Worm (Caenorhabditis elegans) whole organism, L3 larva: Measurements from ENCODE around the gene C30E1.4.

ENCODE experiments used
- ama-1 ChIP-seq: fragments of 150-350 bp; optimal IDR thresholded peaks from 2 replicates; lab custom pipeline; 2018
- ceh-82 ChIP-seq: fragments of 150-350 bp; optimal IDR thresholded peaks from 2 replicates; lab custom pipeline; 2014; ENCODE audit warnings: missing biosample characterization, missing genetic modification characterization
- elt-2 ChIP-seq: sonication (generic microtip); optimal IDR thresholded peaks from 2 replicates; lab custom pipeline; 2016; ENCODE audit warnings: missing genetic modification reagents, mild to moderate bottlenecking, missing genetic modification characterization, missing compliant biosample characterization
- lin-39 ChIP-seq: fragments of 150-350 bp; optimal IDR thresholded peaks from 2 replicates; lab custom pipeline; 2018; ENCODE audit warnings: missing biosample characterization, missing genetic modification reagents, missing genetic modification characterization
- mdl-1 ChIP-seq: fragments of 150-350 bp; optimal IDR thresholded peaks from 2 replicates; lab custom pipeline; 2014; ENCODE audit warnings: missing biosample characterization, missing genetic modification characterization
- nhr-12 ChIP-seq: fragments of 150-350 bp; optimal IDR thresholded peaks from 2 replicates; lab custom pipeline; 2014; ENCODE audit warnings: missing biosample characterization, missing genetic modification characterization
- nhr-237 ChIP-seq: fragments of 150-350 bp; optimal IDR thresholded peaks from 2 replicates; lab custom pipeline; 2014; ENCODE audit warnings: missing biosample characterization, missing genetic modification characterization
- pqm-1 ChIP-seq: fragments of 150-350 bp; optimal IDR thresholded peaks from 2 replicates; lab custom pipeline; 2017; ENCODE audit warnings: missing biosample characterization, missing genetic modification characterization, inconsistent platforms
- unc-39 ChIP-seq: sonication (generic microtip); optimal IDR thresholded peaks from 4 replicates; lab custom pipeline; 2017; ENCODE audit warnings: missing biosample characterization, missing genetic modification characterization
- ztf-11 ChIP-seq: fragments of 150-350 bp; optimal IDR thresholded peaks from 2 replicates; lab custom pipeline; 2014; ENCODE audit warnings: missing biosample characterization, missing genetic modification characterization

ce11 chrX:16884075-16884474, 39.7 kb upstream of the C30E1.4 start:
- TF ChIP-seq elt-2 (tag; lab: Kevin White, UChicago) (no peak), mdl-1 (tag; lab: Kevin White, UChicago) (no peak), ztf-11 (tag; lab: Kevin White, UChicago) (no peak), nhr-237 (tag; lab: Kevin White, UChicago) (no peak), ceh-82 (no peak), unc-39 (no peak), nhr-12 (tag; lab: Kevin White, UChicago) (no peak), pqm-1 (tag; lab: Kevin White, UChicago) (no peak), lin-39 (tag; lab: Kevin White, UChicago) (no peak), ama-1 (lab: Kevin White, UChicago) (no peak)
